Fruit fly (Drosophila melanogaster): ENCODE results near the gene CG14841.

dm6 chr3R:14262087-14262486, at the start of gene CG14841, which contains the start of gene CG14839:
- TF ChIP-seq jumu (GFP tag; optimal IDR thresholded peaks at IDR 0.05) (no peak), BtbVII (GFP tag; optimal IDR thresholded peaks at IDR 0.05) (no peak), CG3281 (GFP tag; optimal IDR thresholded peaks at IDR 0.05) (no peak), bigmax (GFP tag; optimal IDR thresholded peaks at IDR 0.05) (no peak), exex (tag; optimal IDR thresholded peaks at IDR 0.05) (no peak), Camta (GFP tag; optimal IDR thresholded peaks at IDR 0.05) (no peak), Lim3 (GFP tag; IDR thresholded peaks at IDR 0.05) (no peak), ems (GFP tag; optimal IDR thresholded peaks at IDR 0.05) (no peak), CG14441 (GFP tag; IDR thresholded peaks at IDR 0.05) (no peak), Abd-B (GFP tag; optimal IDR thresholded peaks at IDR 0.05) (no peak), chinmo (GFP tag; IDR thresholded peaks at IDR 0.05; ENCODE audit: partially characterized antibody) (no peak), CG12219 (GFP tag; optimal IDR thresholded peaks at IDR 0.05) (no peak), CG3163 (GFP tag; optimal IDR thresholded peaks at IDR 0.05) (no peak)

Measured in whole organism, embryonic.